Worm (Caenorhabditis elegans): ENCODE data around the gene T24D5.6.

The T24D5.6 gene

ce11 chrX:12640459-12640858 lies 37.0 kb downstream of the T24D5.6 start, which contains the start of gene R09A8.5:
Gene R09A8.5, minus strand, starts transcription at chrX:12640559.
- no peak for TF ChIP-seq K09A11.1 (tag; optimal IDR thresholded peaks at IDR 0.05; ENCODE audit: insufficient read depth)
- no peak for TF ChIP-seq ztf-16 (tag; optimal IDR thresholded peaks at IDR 0.05)
- TF ChIP-seq ceh-2 (tag; optimal IDR thresholded peaks at IDR 0.05): no peak
- TF ChIP-seq ceh-31 (tag; optimal IDR thresholded peaks at IDR 0.05): no peak
- no peak for TF ChIP-seq sdc-2 (tag; optimal IDR thresholded peaks at IDR 0.05)
- TF ChIP-seq ceh-19 (GFP tag; optimal IDR thresholded peaks at IDR 0.05): no peak
- TF ChIP-seq nhr-232 (tag; optimal IDR thresholded peaks at IDR 0.05): no peak
- no peak for TF ChIP-seq hlh-13 (GFP tag; optimal IDR thresholded peaks at IDR 0.05)
- TF ChIP-seq fkh-6 (tag; optimal IDR thresholded peaks at IDR 0.05): no peak

- TF ChIP-seq pag-3 (tag; optimal IDR thresholded peaks at IDR 0.05; ENCODE audit: borderline replicate concordance) (no peak), fax-1 (tag; optimal IDR thresholded peaks at IDR 0.05) (no peak), che-1 (tag; optimal IDR thresholded peaks at IDR 0.05) (no peak), odd-2 (tag; optimal IDR thresholded peaks at IDR 0.05) (no peak), dve-1 (tag; optimal IDR thresholded peaks at IDR 0.05) (no peak), tbx-2 (tag; optimal IDR thresholded peaks at IDR 0.05) (no peak), eyg-1 (tag; optimal IDR thresholded peaks at IDR 0.05) (no peak), ceh-14 (tag; optimal IDR thresholded peaks at IDR 0.05) (no peak), lim-6 (tag; optimal IDR thresholded peaks at IDR 0.05) (no peak)
Observed at ce11 chrX:12640961-12641360, 37.5 kb downstream of the T24D5.6 start.

ce11 chrX:12642952-12643351 lies 39.5 kb downstream of the T24D5.6 start:
- TF ChIP-seq ceh-6 (GFP tag; optimal IDR thresholded peaks at IDR 0.05) (no peak), ceh-19 (GFP tag; optimal IDR thresholded peaks at IDR 0.05) (no peak), pag-3 (tag; optimal IDR thresholded peaks at IDR 0.05; ENCODE audit: borderline replicate concordance) (no peak), tbx-7 (tag; optimal IDR thresholded peaks at IDR 0.05) (no peak), F13H6.1 (tag; optimal IDR thresholded peaks at IDR 0.05) (no peak)

ce11 chrX:12645846-12646245 lies 42.4 kb downstream of the T24D5.6 start:
- no peak for TF ChIP-seq ets-4 (tag; optimal IDR thresholded peaks at IDR 0.05)
- no peak for TF ChIP-seq hlh-13 (GFP tag; optimal IDR thresholded peaks at IDR 0.05)

ce11 chrX:12646546-12647167 lies 43.2 kb downstream of the T24D5.6 start, which contains the start of gene zmp-5:
Gene zmp-5, plus strand, starts transcription at chrX:12647117.
- TF ChIP-seq unc-86 (tag; optimal IDR thresholded peaks at IDR 0.05) (no peak), hlh-13 (GFP tag; optimal IDR thresholded peaks at IDR 0.05) (no peak), ceh-22 (tag; optimal IDR thresholded peaks at IDR 0.05) (no peak), ttx-3 (tag; optimal IDR thresholded peaks at IDR 0.05) (no peak), pax-1 (tag; optimal IDR thresholded peaks at IDR 0.05) (no peak), pat-9 (tag; optimal IDR thresholded peaks at IDR 0.05) (no peak), eyg-1 (tag; optimal IDR thresholded peaks at IDR 0.05) (no peak), ceh-45 (GFP tag; IDR thresholded peaks at IDR 0.05) (no peak), unc-3 (GFP tag; conservative IDR thresholded peaks at IDR 0.05) (no peak), unc-3 (tag; optimal IDR thresholded peaks at IDR 0.05) (no peak), che-1 (tag; optimal IDR thresholded peaks at IDR 0.05) (no peak), pag-3 (tag; optimal IDR thresholded peaks at IDR 0.05; ENCODE audit: borderline replicate concordance) (no peak), pros-1 (tag; optimal IDR thresholded peaks at IDR 0.05) (no peak), hlh-15 (tag; optimal IDR thresholded peaks at IDR 0.05) (no peak), nhr-11 (tag; optimal IDR thresholded peaks at IDR 0.05) (no peak), nhr-232 (tag; optimal IDR thresholded peaks at IDR 0.05) (no peak), pha-2 (tag; optimal IDR thresholded peaks at IDR 0.05) (no peak), nfya-1 (tag; optimal IDR thresholded peaks at IDR 0.05) (no peak), sox-2 (GFP tag; IDR thresholded peaks at IDR 0.05) (no peak)
